Worm (Caenorhabditis elegans) whole organism, young adult: ENCODE measurements around the gene kreg-1.

Source experiments
- ZK185.1 ChIP-seq: sonication (generic microtip); optimal IDR thresholded peaks from 2 replicates; lab custom pipeline; 2016; ENCODE audit warnings: mild to moderate bottlenecking, missing genetic modification characterization, missing compliant biosample characterization; ENCODE audit not compliant: poor library complexity, severe bottlenecking
- atf-7 ChIP-seq: sonication (generic microtip); optimal IDR thresholded peaks from 2 replicates; lab custom pipeline; 2017; ENCODE audit warnings: mild to moderate bottlenecking, missing genetic modification characterization, missing compliant biosample characterization
- ceh-100 ChIP-seq: fragments of 200-800 bp; sonication (Bioruptor generic); IDR thresholded peaks from 2 replicates; pipeline ENCODE4 v1.3.6; 2022; ENCODE audit warnings: missing genetic modification reagents, missing genetic modification characterization, missing compliant biosample characterization
- him-1 ChIP-seq: sonication (generic microtip); optimal IDR thresholded peaks from 2 replicates; lab custom pipeline; 2016; ENCODE audit warnings: missing genotype, missing genetic modification reagents, missing genetic modification characterization, missing compliant biosample characterization
- hlh-26 ChIP-seq: fragments of 200-800 bp; sonication (Bioruptor generic); conservative IDR thresholded peaks from 2 replicates; pipeline ENCODE4 v1.3.6; 2022; ENCODE audit warnings: missing genetic modification reagents, missing genetic modification characterization, missing compliant biosample characterization
- mcd-1 ChIP-seq: fragments of 200-800 bp; sonication (Bioruptor generic); IDR thresholded peaks from 2 replicates; pipeline ENCODE4 v1.3.6; 2022; ENCODE audit warnings: missing genetic modification reagents, missing genetic modification characterization, missing compliant biosample characterization
- unc-130 ChIP-seq: sonication (generic microtip); optimal IDR thresholded peaks from 2 replicates; lab custom pipeline; 2016; ENCODE audit warnings: missing genetic modification reagents, missing genetic modification characterization, missing compliant biosample characterization

ce11 chrX:8750209-8750608, 40.6 kb downstream of the kreg-1 start:
- TF ChIP-seq mcd-1 (GFP tag; lab: Robert Waterston, UW) (no peak), unc-130 (no peak), ceh-100 (GFP tag; lab: Robert Waterston, UW) (no peak), atf-7 (tag; lab: Kevin White, UChicago) (no peak), hlh-26 (GFP tag; lab: Robert Waterston, UW) (no peak), him-1 (tag; lab: Kevin White, UChicago) (no peak), ZK185.1 (tag; lab: Kevin White, UChicago) (no peak)
